Worm (Caenorhabditis elegans) whole organism, mixed stage, embryonic: ENCODE measurements around the gene qars-1.

Source experiments
- blmp-1 ChIP-seq: fragments of 150-350 bp; optimal IDR thresholded peaks from 2 replicates; lab custom pipeline; 2014; ENCODE audit warnings: missing biosample characterization, missing genetic modification characterization
- elt-1 ChIP-seq: sonication (generic microtip); optimal IDR thresholded peaks from 2 replicates; lab custom pipeline; 2017; ENCODE audit warnings: missing genetic modification characterization, mild to moderate bottlenecking, missing compliant biosample characterization, antibody characterized with exemption, moderate library complexity, borderline replicate concordance; ENCODE audit not compliant: insufficient read depth
- lin-13 ChIP-seq: fragments of 150-350 bp; optimal IDR thresholded peaks from 2 replicates; lab custom pipeline; 2014; ENCODE audit warnings: missing biosample characterization, missing genetic modification characterization
- mls-2 ChIP-seq: sonication (generic microtip); optimal IDR thresholded peaks from 2 replicates; lab custom pipeline; 2016; ENCODE audit warnings: mild to moderate bottlenecking, missing genetic modification characterization, moderate library complexity, missing compliant biosample characterization
- unc-39 ChIP-seq: fragments of 150-350 bp; optimal IDR thresholded peaks from 2 replicates; lab custom pipeline; 2014; ENCODE audit warnings: missing biosample characterization, missing genetic modification characterization

DNA sequence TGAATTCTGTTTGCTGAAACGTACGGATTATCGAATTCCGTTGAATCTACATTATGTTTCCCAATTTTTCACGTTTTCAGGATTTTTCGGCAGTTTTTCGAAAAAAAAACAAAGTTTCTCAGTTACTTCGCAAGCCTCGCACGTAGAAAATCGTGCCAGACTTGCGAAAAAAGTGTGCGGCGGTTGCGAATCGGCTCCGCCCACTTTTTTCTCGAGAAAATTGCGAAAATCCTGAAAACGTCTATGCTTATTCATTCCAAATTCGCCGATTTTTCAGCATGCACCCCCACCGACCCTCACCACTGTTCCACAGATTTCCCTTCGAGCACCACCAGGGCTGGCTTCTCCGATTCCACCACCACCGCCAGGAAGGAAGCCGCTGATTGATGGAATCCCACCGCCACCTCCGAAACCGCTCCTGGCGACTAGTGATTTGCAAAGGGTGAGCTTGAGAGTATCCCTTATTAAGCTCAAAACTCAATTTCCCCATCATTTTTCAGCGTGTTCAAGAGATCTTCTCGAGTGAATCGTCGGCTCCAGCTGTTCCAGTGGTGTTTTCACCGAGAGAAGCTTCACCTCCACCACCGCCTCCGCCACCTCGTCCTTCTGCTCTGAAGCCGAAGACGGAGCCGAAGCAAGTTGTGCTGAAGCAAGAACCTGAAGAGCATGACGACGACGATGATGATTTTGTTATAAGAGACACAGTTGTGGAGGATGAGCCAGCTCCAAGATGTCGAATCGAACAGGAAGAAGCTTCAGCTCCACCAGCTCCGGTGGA is 29.4 kb upstream of the qars-1 start:
- TF ChIP-seq unc-39, result no peak
- TF ChIP-seq blmp-1 (tag; lab: Kevin White, UChicago), result no peak
- TF ChIP-seq mls-2 (tag; lab: Kevin White, UChicago), result no peak
- no peak for TF ChIP-seq elt-1 (tag; lab: Kevin White, UChicago)
- TF ChIP-seq lin-13 (tag; lab: Kevin White, UChicago), result no peak
